Worm (Caenorhabditis elegans): ENCODE results near the gene T26C11.9.

Gene T26C11.9

ce11 chrX:1821235-1821634 is 32.4 kb downstream of the T26C11.9 start, which contains the start of gene C14E2.4:
Gene C14E2.4 (minus strand): TSS chrX:1821335.
- TF ChIP-seq ztf-11 (tag; optimal IDR thresholded peaks at IDR 0.05) (no peak), nhr-237 (tag; optimal IDR thresholded peaks at IDR 0.05) (no peak), R02D3.7 (tag; optimal IDR thresholded peaks at IDR 0.05) (no peak), fkh-2 (tag; optimal IDR thresholded peaks at IDR 0.05) (no peak), lin-39 (tag; optimal IDR thresholded peaks at IDR 0.05) (no peak), zag-1 (tag; optimal IDR thresholded peaks at IDR 0.05) (no peak), tbx-2 (tag; optimal IDR thresholded peaks at IDR 0.05) (no peak), hmg-11 (tag; optimal IDR thresholded peaks at IDR 0.05) (no peak), mdl-1 (tag; optimal IDR thresholded peaks at IDR 0.05) (no peak), fos-1 (tag; optimal IDR thresholded peaks at IDR 0.05) (no peak), fkh-10 (GFP tag; optimal IDR thresholded peaks at IDR 0.05) (no peak)

DNA sequence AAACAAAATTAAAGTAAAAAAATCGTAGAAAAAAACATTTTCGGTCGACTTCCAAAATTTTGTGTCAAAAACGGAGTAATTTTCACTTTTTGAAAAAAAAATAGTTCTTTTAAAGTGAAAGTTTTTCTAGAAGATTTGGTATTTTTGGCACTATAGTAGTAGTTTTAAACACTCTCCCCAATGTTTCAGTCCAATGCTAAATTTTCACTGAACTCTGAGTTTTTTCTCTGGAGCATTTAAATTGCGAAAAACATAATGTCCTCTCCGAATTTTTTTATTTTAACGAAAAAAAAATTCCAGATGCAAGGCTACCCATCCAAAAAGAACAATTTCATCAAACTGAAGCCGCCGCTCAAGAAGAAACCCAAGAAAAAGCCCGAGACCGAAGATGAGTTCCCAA is 37.5 kb downstream of the T26C11.9 start, which contains the start of gene C14E2.7:
C14E2.7 (plus strand) TSS at position 301 of the 400 bp plus-strand sequence.
- no peak for TF ChIP-seq jun-1 (tag; optimal IDR thresholded peaks at IDR 0.05)
- no peak for TF ChIP-seq fos-1 (tag; optimal IDR thresholded peaks at IDR 0.05)
- no peak for TF ChIP-seq unc-62 (GFP tag; optimal IDR thresholded peaks at IDR 0.05)
- no peak for TF ChIP-seq egl-27 (tag; optimal IDR thresholded peaks at IDR 0.05)
- TF ChIP-seq sea-2 (GFP tag; optimal IDR thresholded peaks at IDR 0.05): no peak
- no peak for TF ChIP-seq ceh-82 (tag; optimal IDR thresholded peaks at IDR 0.05)
- no peak for TF ChIP-seq ZK546.5 (tag; optimal IDR thresholded peaks at IDR 0.05)
- no peak for TF ChIP-seq unc-39 (tag; optimal IDR thresholded peaks at IDR 0.05)

- TF ChIP-seq unc-39 (tag; optimal IDR thresholded peaks at IDR 0.05) (no peak), mml-1 (tag; optimal IDR thresholded peaks at IDR 0.05) (no peak), skn-1 (tag; optimal IDR thresholded peaks at IDR 0.05) (no peak), nhr-67 (tag; optimal IDR thresholded peaks at IDR 0.05) (no peak), egl-27 (tag; optimal IDR thresholded peaks at IDR 0.05) (no peak), ceh-28 (tag; optimal IDR thresholded peaks at IDR 0.05) (no peak), nhr-12 (tag; optimal IDR thresholded peaks at IDR 0.05) (no peak), hmg-11 (tag; optimal IDR thresholded peaks at IDR 0.05) (no peak), ceh-16 (tag; optimal IDR thresholded peaks at IDR 0.05) (no peak), zag-1 (tag; optimal IDR thresholded peaks at IDR 0.05) (no peak), unc-62 (GFP tag; optimal IDR thresholded peaks at IDR 0.05) (no peak), eor-1 (tag; optimal IDR thresholded peaks at IDR 0.05) (no peak), elt-2 (tag; optimal IDR thresholded peaks at IDR 0.05) (no peak), pha-4 (tag; optimal IDR thresholded peaks at IDR 0.05) (no peak), daf-12 (tag; optimal IDR thresholded peaks at IDR 0.05) (no peak), fkh-10 (GFP tag; optimal IDR thresholded peaks at IDR 0.05) (no peak)
Observed at ce11 chrX:1811436-1811835, 42.2 kb downstream of the T26C11.9 start, which contains the start of gene C14E2.3. Gene C14E2.3 (minus strand): TSS chrX:1811536.

Measured in whole organism, L3 larva.